Worm (Caenorhabditis elegans) whole organism, dauer: Measurements from ENCODE around the gene fbxa-27.
"Not testable (repeated sequence)": the region's sequence is repeated elsewhere in the genome, so short reads cannot be mapped to it uniquely, and the experiment has no call there.

Experiments
- unc-62 ChIP-seq: sonication (generic microtip); optimal IDR thresholded peaks from 2 replicates; lab custom pipeline; 2017; ENCODE audit warnings: missing biosample characterization, missing genetic modification reagents, missing genetic modification characterization

The fbxa-27 gene

ce11 chrIII:1340240-1340639 is 2.5 kb upstream of the fbxa-27 start, which contains the start of gene fbxa-5:
TSS of gene fbxa-5 (minus strand) at chrIII:1340340.
- TF ChIP-seq unc-62 (GFP tag; lab: Kevin White, UChicago): no peak

ce11 chrIII:1342488-1342887 is 281 bp upstream of the fbxa-27 start, which contains the start of gene fbxa-26:
TSS of gene fbxa-26 (minus strand) at chrIII:1342522.
- TF ChIP-seq unc-62 (GFP tag; lab: Kevin White, UChicago): no peak

ce11 chrIII:1345694-1346093 is 2.9 kb downstream of the fbxa-27 start, which contains the start of gene Y82E9BL.6:
TSS of gene Y82E9BL.6 (minus strand) at chrIII:1345794.
- TF ChIP-seq unc-62 (GFP tag; lab: Kevin White, UChicago): no peak

- TF ChIP-seq unc-62 (GFP tag; lab: Kevin White, UChicago): no peak
Observed at ce11 chrIII:1347003-1347402, 4.2 kb downstream of the fbxa-27 start.

ce11 chrIII:1347539-1347938 is 4.8 kb downstream of the fbxa-27 start, which contains the start of gene Y82E9BL.5:
TSS of gene Y82E9BL.5 (minus strand) at chrIII:1347639.
- no peak for TF ChIP-seq unc-62 (GFP tag; lab: Kevin White, UChicago)

ce11 chrIII:1349313-1349712 is 6.5 kb downstream of the fbxa-27 start, which contains the start of gene fbxa-25:
TSS of gene fbxa-25 (minus strand) at chrIII:1349450.
- no peak for TF ChIP-seq unc-62 (GFP tag; lab: Kevin White, UChicago)

ce11 chrIII:1350745-1351144 is 8.0 kb downstream of the fbxa-27 start, which contains the start of gene Y82E9BL.3:
TSS of gene Y82E9BL.3 (minus strand) at chrIII:1350845.
- no peak for TF ChIP-seq unc-62 (GFP tag; lab: Kevin White, UChicago)

- no peak for TF ChIP-seq unc-62 (GFP tag; lab: Kevin White, UChicago)
Observed at ce11 chrIII:1354523-1354922, 11.8 kb downstream of the fbxa-27 start.

ce11 chrIII:1355320-1355719 is 12.6 kb downstream of the fbxa-27 start, which contains the start of gene Y82E9BL.1:
TSS of gene Y82E9BL.1 (minus strand) at chrIII:1355420.
- TF ChIP-seq unc-62 (GFP tag; lab: Kevin White, UChicago): no peak

- TF ChIP-seq unc-62 (GFP tag; lab: Kevin White, UChicago): not testable (repeated sequence)
Observed at ce11 chrIII:1357973-1358372, 15.2 kb downstream of the fbxa-27 start, which contains the start of gene Y82E9BR.8. TSS of gene Y82E9BR.8 (minus strand) at chrIII:1358073.

- no peak for TF ChIP-seq unc-62 (GFP tag; lab: Kevin White, UChicago)
Observed at ce11 chrIII:1359669-1360068, 16.9 kb downstream of the fbxa-27 start, which contains the start of gene Y82E9BR.9. TSS of gene Y82E9BR.9 (minus strand) at chrIII:1359769.

- no peak for TF ChIP-seq unc-62 (GFP tag; lab: Kevin White, UChicago)
Observed at ce11 chrIII:1372563-1372962, 29.8 kb downstream of the fbxa-27 start.

- TF ChIP-seq unc-62 (GFP tag; lab: Kevin White, UChicago): no peak
Observed at ce11 chrIII:1374355-1374807, 31.6 kb downstream of the fbxa-27 start, which contains the start of gene Y82E9BR.20. TSS of gene Y82E9BR.20 (plus strand) at chrIII:1374405.

ce11 chrIII:1375491-1375890 is 32.7 kb downstream of the fbxa-27 start, which contains the start of gene Y82E9BR.10:
TSS of gene Y82E9BR.10 (minus strand) at chrIII:1375591.
- not testable (repeated sequence) for TF ChIP-seq unc-62 (GFP tag; lab: Kevin White, UChicago)

- TF ChIP-seq unc-62 (GFP tag; lab: Kevin White, UChicago): not testable (repeated sequence)
Observed at ce11 chrIII:1377903-1378302, 35.1 kb downstream of the fbxa-27 start, which contains the start of gene pals-40. TSS of gene pals-40 (minus strand) at chrIII:1378003.

- no peak for TF ChIP-seq unc-62 (GFP tag; lab: Kevin White, UChicago)
Observed at ce11 chrIII:1380535-1381274, 37.9 kb downstream of the fbxa-27 start, which contains the start of the genes pals-21 and Y82E9BR.6. TSS of gene pals-21 (minus strand) at chrIII:1380635. TSS of gene Y82E9BR.6 (plus strand) at chrIII:1381224.
